Fruit fly (Drosophila melanogaster): ENCODE data around the gene CG1542.

DNA sequence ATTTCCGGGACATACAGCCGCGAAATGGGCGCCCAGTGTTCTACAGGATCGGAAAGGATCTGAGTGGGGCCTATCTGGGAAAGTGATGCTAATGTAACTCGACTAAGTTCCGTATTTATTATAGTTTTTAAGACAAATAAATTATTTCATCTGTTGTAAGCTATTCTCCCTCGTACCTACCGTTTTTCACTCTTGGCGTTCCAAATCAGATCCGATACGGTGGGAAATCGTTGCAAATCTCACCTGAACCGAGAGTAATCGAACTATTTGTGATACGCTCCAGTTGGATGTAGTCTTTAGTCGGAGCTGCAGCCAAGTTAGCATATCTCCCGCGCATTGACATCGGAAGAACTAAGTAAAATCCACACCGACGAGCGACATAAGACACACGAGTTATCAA, 46.7 kb downstream of the CG1542 start, which contains the start of gene CAH16:
- TF ChIP-seq CG8478 (optimal IDR thresholded peaks at IDR 0.05) = no peak
- no peak for TF ChIP-seq CTCF (optimal IDR thresholded peaks at IDR 0.05)
